Worm (Caenorhabditis elegans) whole organism, L1 larva: ENCODE data around the gene srsx-29.

Source experiments
- F16B12.6 ChIP-seq: fragments of 150-350 bp; optimal IDR thresholded peaks from 2 replicates; lab custom pipeline; 2014; ENCODE audit warnings: missing biosample characterization, missing genetic modification characterization
- blmp-1 ChIP-seq: fragments of 150-350 bp; optimal IDR thresholded peaks from 2 replicates; lab custom pipeline; 2014; ENCODE audit warnings: missing biosample characterization, missing genetic modification characterization
- fos-1 ChIP-seq: fragments of 150-350 bp; optimal IDR thresholded peaks from 2 replicates; lab custom pipeline; 2014; ENCODE audit warnings: missing biosample characterization, missing genetic modification characterization
- isw-1 ChIP-seq: fragments of 200-800 bp; sonication (Bioruptor generic); IDR thresholded peaks from 2 replicates; pipeline ENCODE4 v1.3.6; 2022; ENCODE audit warnings: missing genetic modification characterization, missing compliant biosample characterization
- nhr-12 ChIP-seq: sonication (generic microtip); optimal IDR thresholded peaks from 2 replicates; lab custom pipeline; 2017; ENCODE audit warnings: missing biosample characterization, missing genetic modification characterization
- nhr-237 ChIP-seq: fragments of 150-350 bp; optimal IDR thresholded peaks from 2 replicates; lab custom pipeline; 2014; ENCODE audit warnings: missing biosample characterization, missing genetic modification characterization
- nhr-76 ChIP-seq: sonication (generic microtip); optimal IDR thresholded peaks from 2 replicates; lab custom pipeline; 2017; ENCODE audit warnings: missing biosample characterization, missing genetic modification characterization
- sox-4 ChIP-seq: sonication (generic microtip); optimal IDR thresholded peaks from 2 replicates; lab custom pipeline; 2016; ENCODE audit warnings: missing genetic modification characterization, missing compliant biosample characterization
- sptf-1 ChIP-seq: fragments of 150-350 bp; optimal IDR thresholded peaks from 2 replicates; lab custom pipeline; 2014; ENCODE audit warnings: missing biosample characterization, missing genetic modification characterization
- tbx-2 ChIP-seq: sonication (generic microtip); optimal IDR thresholded peaks from 2 replicates; lab custom pipeline; 2016; ENCODE audit warnings: missing genetic modification characterization, missing compliant biosample characterization
- tlp-1 ChIP-seq: fragments of 150-350 bp; optimal IDR thresholded peaks from 2 replicates; lab custom pipeline; 2014; ENCODE audit warnings: missing biosample characterization, missing genetic modification characterization
- ztf-4 ChIP-seq: fragments of 150-350 bp; optimal IDR thresholded peaks from 2 replicates; lab custom pipeline; 2014; ENCODE audit warnings: missing biosample characterization, missing genetic modification characterization

DNA sequence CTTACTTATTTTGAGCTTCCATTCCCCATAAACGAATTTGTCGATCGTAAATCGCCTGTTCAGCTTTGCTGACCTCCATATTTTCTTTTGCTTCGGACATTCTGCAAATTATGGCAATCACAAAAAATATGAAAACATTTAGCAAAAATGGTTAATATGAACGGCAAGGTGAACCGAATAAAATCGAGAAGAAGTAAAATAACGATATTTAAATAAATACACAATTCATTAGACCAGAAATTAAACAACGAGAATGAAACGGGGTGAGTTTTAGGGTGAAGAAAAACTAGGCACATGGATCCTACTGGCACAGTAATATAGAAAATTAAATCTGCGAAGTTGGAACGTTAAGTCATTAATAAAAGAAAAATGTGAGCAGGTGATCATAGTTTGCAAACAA, 24.6 kb upstream of the srsx-29 start, which contains the start of gene aos-1:
- TF ChIP-seq sox-4 (tag; lab: Kevin White, UChicago) = no peak
- no peak for TF ChIP-seq nhr-76
- TF ChIP-seq sptf-1 = no peak
- no peak for TF ChIP-seq nhr-12 (tag; lab: Kevin White, UChicago)
- no peak for TF ChIP-seq tbx-2 (tag; lab: Kevin White, UChicago)
- TF ChIP-seq isw-1 = no peak
- TF ChIP-seq fos-1 (tag; lab: Kevin White, UChicago) = no peak
- no peak for TF ChIP-seq tlp-1
- no peak for TF ChIP-seq nhr-237
- no peak for TF ChIP-seq F16B12.6 (tag; lab: Kevin White, UChicago)
- TF ChIP-seq blmp-1 (tag; lab: Kevin White, UChicago) = no peak
- no peak for TF ChIP-seq ztf-4 (tag; lab: Kevin White, UChicago)
